Fruit fly (Drosophila melanogaster): ENCODE results near the gene CG3699.

The CG3699 gene

DNA sequence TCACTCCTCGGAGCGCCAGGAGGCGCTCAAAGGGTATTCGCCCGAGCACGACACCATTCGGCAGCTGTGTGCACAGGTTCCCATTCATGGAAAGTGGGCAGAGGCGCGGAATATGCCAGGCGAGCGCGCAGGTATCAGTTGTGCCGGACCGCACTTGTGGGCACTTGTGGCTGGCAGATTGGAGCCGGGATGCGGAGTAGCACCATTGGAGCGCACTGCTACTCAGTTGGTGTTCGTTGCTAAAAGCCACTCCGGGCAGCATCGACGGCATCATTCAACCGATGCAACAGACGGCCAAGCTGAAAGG lies 11.4 kb downstream of the CG3699 start:
- no peak for TF ChIP-seq Dll (optimal IDR thresholded peaks at IDR 0.05)
- TF ChIP-seq psq (optimal IDR thresholded peaks at IDR 0.05) = no peak

DNA sequence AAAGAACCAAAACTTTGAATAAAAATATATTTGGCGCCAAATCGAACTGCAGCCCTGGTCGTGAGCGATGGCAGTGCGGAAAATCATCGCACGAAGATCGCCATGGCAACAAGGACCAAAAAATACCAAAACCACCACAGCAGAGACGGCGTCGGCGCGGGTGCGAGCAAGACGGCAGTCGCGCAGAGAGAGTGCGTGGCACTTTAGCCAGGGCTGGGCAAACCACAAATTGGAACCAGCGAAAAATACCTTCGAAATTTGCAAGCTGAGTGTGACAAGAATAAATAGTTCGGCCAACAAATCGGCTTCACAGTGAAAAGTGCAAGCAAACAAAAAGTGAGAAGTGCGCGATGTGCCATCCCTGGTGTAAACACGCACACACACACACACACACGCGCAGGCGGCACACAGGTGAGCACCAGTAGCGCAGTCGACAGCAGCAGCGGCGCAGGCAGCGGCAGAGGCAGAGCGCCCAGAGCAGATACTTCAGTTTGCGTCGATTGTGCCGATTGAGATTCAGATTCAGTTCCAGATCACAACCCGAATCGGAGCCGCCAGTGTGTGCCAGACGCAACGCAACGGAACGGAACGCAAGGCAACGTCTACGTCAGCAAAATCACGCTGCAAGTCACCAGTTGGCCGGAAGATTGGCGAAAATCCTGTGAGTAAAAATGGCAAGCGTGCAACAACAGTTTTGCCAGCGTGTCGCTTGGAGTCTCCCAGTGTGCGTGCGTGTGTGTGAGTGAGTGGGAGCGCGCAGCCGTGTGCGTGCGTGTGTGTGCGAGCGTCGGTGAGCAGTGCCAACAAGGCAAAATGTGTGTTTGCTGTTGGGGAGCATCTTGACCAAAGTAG lies 12.0 kb downstream of the CG3699 start, which contains the start of gene TRAM:
TRAM (plus strand) TSS at position 184 of the 852 bp plus-strand sequence.
- TF ChIP-seq psq (optimal IDR thresholded peaks at IDR 0.05) (no peak), pan (optimal IDR thresholded peaks at IDR 0.05) (no peak), EcR (GFP tag; optimal IDR thresholded peaks at IDR 0.05) (no peak), CG8478 (optimal IDR thresholded peaks at IDR 0.05) (peak; percentile 4)

DNA sequence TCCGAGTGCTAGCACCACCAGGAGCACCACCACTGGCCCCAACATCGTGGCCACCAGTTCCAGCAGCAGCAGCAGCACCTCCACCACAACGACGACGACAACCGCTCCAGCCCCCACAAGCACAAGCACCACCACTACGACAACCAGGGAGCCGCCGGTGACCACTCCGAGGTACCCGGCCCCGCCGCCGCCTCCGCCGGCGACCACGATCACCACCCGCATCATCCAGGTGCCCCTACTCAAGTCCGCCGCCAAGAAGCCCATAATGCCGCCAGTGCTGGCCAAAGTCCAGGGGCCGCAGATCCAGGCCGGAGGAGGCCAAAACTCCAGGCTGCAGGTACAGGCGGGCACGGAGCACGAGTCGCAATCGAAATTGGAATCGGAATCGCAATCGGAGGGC lies 13.3 kb downstream of the CG3699 start:
- TF ChIP-seq pan (optimal IDR thresholded peaks at IDR 0.05) (no peak), usp (GFP tag; optimal IDR thresholded peaks at IDR 0.05) (no peak), Dll (optimal IDR thresholded peaks at IDR 0.05) (no peak), EcR (GFP tag; optimal IDR thresholded peaks at IDR 0.05) (no peak), psq (optimal IDR thresholded peaks at IDR 0.05) (no peak), CG8478 (optimal IDR thresholded peaks at IDR 0.05) (no peak)

DNA sequence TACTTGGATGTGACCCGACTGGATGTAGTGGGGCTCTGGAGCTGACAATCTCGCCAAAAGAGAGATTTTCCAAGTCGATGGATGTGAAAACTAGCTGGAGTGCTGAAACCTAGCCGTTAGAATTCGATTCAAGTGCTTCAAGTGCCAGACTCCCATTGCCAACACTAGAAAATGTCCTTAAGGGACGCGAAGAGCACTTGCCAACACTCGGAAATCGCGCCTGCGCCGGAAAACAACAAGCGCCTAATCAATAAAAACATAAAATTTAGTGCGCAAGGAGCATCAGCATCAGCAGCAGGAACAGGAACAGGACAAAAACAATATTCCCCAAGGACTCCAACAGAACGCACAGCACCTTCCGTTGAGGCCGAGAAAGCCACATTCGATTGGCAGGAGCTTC lies 14.4 kb downstream of the CG3699 start:
- TF ChIP-seq pan (optimal IDR thresholded peaks at IDR 0.05) = no peak

DNA sequence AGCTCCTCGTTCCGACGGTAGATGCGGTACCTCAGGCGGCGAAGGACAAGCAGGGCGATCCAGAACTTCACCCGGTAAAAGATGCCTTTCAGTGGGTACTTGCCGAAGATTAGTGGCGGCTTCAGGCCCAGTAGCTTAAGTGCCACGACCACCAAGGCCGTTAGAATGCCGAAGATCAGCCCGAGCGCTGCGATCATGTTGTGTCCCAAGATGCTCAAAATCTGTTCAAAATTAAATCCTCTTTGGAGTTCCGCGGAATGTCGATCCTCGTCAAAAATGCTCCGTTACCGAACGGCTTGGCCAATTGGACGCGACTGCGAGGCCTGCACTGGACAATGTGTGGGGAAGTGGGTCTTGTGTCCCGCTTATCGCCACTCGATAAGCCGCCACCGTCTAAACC lies 15.1 kb downstream of the CG3699 start, which contains the start of the genes CG32815 and CG3706:
CG32815 (plus strand) TSS at position 301 of the 400 bp plus-strand sequence.
CG3706 (minus strand) TSS at position 310 of the 400 bp plus-strand sequence.
- TF ChIP-seq CG8478 (optimal IDR thresholded peaks at IDR 0.05) = no peak
- no peak for TF ChIP-seq EcR (GFP tag; optimal IDR thresholded peaks at IDR 0.05)
- no peak for TF ChIP-seq psq (optimal IDR thresholded peaks at IDR 0.05)
- no peak for TF ChIP-seq pan (optimal IDR thresholded peaks at IDR 0.05)
- TF ChIP-seq usp (GFP tag; optimal IDR thresholded peaks at IDR 0.05) = no peak
- TF ChIP-seq Dll (optimal IDR thresholded peaks at IDR 0.05) = no peak

DNA sequence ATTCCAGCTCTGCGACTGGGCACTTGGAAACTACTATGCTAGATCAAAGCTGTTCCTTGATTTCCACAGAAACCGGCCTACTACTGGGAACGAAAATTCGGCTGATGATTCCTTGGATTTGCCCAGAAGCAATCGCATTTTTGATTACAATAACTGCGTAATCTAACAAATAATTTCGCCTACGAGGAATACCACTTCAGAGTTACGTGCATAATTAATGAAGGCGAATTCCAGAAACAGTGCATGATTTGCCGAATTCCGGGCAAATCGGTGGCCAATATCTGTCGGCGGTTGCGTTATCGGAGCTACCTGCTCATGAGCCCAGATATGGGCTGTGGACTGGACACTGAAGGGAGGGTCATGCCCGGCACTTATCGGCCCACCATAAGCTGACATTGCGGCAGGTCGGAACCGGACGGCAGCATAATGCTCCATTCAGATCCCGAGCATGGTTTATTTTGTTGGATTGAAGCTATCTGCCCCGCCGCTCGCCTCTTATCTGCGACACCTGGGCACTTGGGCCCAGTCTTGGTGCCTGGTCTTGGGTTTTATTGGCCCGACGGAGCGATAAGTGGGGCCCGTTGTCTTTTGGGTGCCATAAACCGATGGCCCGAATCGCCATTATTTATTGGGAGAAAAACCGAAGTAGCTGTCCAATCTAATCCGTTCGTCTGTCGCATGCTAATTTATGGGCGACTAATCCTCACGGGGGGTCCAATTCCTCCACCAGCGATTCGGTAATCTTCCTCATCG lies 17.1 kb downstream of the CG3699 start, which contains the start of gene CG3708:
CG3708 (minus strand) TSS at position 51 of the 753 bp plus-strand sequence.
- TF ChIP-seq Dll (optimal IDR thresholded peaks at IDR 0.05) = no peak
- no peak for TF ChIP-seq psq (optimal IDR thresholded peaks at IDR 0.05)
- TF ChIP-seq CG8478 (optimal IDR thresholded peaks at IDR 0.05) = no peak
- no peak for TF ChIP-seq EcR (GFP tag; optimal IDR thresholded peaks at IDR 0.05)
- no peak for TF ChIP-seq usp (GFP tag; optimal IDR thresholded peaks at IDR 0.05)
- TF ChIP-seq pan (optimal IDR thresholded peaks at IDR 0.05) = no peak

DNA sequence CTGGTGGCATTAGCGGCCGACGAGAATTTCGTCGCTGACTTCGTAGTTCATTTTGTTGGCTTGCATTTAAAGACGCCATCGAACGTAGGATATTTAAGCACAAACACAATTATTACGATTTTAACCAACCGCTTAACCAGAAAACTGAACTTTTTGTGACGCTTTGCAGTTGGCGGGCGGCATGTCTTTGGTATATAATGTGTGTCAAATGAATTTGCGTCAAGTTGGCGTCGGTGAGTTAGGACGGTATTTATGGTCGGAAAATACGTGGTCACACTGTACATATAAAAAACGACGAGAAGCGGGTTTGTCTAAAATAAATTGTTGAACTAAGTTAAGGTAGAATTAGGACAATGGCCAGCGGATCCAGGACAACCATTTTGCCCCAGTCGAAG lies 19.4 kb downstream of the CG3699 start, which contains the start of the genes CG43867 and MED22:
CG43867 (minus strand) TSS at position 113 of the 395 bp plus-strand sequence.
MED22 (plus strand) TSS at position 277 of the 395 bp plus-strand sequence.
- TF ChIP-seq Dll (optimal IDR thresholded peaks at IDR 0.05) (no peak), CG8478 (optimal IDR thresholded peaks at IDR 0.05) (no peak), usp (GFP tag; optimal IDR thresholded peaks at IDR 0.05) (no peak), psq (optimal IDR thresholded peaks at IDR 0.05) (no peak), EcR (GFP tag; optimal IDR thresholded peaks at IDR 0.05) (no peak), pan (optimal IDR thresholded peaks at IDR 0.05) (no peak)

DNA sequence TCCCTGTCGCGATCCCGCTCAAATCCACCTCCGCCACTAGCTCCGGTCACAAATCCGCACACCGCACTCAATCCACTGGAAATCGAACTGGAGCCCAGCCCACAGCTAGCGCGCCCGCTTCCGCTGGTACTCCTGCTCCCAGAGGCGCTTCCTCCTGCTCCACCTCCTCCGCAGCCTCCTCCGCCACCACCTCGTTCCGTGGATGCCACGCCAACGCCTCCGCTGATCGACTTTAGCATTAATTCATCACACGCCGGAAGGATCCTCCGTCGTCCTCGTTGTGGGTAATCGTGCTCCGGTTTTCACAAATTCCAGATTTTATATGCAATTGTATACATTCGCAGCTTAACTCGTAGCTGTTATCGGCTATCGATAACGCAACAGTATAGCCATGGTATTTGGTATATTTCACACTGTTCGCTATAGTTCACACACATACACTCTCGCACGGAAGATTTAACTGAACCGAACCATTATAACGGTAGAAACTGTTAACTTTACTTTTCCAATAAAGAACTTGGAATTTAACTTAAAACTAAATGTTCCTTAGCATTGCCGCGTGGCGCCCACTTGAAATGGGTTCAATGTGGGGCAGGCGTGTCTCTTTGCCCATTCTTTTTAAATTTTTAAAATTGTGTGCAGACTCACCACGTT lies 20.0 kb downstream of the CG3699 start, which contains the start of gene Lztr1:
Lztr1 (minus strand) TSS at position 374 of the 654 bp plus-strand sequence.
- TF ChIP-seq usp (GFP tag; optimal IDR thresholded peaks at IDR 0.05) = no peak
- TF ChIP-seq pan (optimal IDR thresholded peaks at IDR 0.05) = no peak

DNA sequence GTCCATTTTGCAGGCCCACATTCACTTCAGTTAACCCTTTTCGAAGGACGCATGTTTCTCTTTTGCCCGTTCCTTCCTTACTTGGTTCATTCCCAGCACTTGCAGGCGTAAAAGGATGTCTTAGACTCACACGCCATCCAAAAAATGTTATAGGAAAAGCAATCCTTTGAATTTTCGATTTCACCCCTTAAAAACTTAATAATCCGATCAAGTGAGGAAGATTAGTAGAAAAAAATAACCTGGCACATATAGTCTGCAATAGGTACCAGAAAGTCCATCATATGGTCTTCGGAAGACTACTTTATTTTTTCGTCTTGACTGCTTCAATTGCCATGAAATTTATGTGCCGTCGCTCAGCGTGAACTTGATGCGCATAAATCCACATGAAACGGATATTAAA lies 25.9 kb downstream of the CG3699 start:
- TF ChIP-seq usp (GFP tag; optimal IDR thresholded peaks at IDR 0.05) (no peak), pan (optimal IDR thresholded peaks at IDR 0.05) (no peak), psq (optimal IDR thresholded peaks at IDR 0.05) (no peak), EcR (GFP tag; optimal IDR thresholded peaks at IDR 0.05) (no peak), CG8478 (optimal IDR thresholded peaks at IDR 0.05) (no peak), Dll (optimal IDR thresholded peaks at IDR 0.05) (no peak)

DNA sequence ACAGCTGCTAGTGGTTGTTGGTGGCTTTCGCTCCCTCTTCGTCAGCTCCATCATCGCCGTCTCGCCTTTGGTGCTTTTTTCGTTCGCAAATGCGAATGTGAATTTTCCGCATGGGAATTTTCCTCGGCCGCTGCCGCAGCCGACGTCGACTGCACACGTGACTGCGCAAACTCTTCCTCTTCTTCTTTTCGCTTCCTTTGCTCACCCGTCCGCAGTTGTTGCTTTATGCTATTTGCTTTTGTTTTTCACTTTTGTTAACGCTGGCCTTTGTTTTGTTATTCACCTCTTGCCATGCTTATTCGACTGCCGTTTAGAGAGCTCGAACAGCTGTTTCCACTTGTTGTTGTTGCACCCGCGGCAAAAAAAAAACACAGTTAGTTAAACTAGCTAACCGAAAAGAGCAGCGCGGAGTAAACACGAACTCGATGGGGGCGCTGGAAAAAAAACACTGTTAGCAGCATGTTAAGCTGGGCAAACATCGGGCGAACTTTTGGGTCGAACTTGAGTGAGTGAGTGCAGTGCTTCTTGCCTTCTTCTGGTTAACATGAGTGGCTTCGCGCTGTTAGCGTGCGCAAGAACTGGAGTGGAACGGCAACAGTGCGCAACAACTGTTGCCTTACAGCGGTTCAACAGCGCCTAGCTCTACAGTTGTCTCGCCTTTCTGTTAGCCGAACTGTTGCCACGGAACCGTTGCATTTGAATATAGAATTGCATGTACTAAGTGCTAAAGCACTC lies 38.4 kb downstream of the CG3699 start:
- TF ChIP-seq pan (optimal IDR thresholded peaks at IDR 0.05) (no peak), Dll (optimal IDR thresholded peaks at IDR 0.05) (no peak)

DNA sequence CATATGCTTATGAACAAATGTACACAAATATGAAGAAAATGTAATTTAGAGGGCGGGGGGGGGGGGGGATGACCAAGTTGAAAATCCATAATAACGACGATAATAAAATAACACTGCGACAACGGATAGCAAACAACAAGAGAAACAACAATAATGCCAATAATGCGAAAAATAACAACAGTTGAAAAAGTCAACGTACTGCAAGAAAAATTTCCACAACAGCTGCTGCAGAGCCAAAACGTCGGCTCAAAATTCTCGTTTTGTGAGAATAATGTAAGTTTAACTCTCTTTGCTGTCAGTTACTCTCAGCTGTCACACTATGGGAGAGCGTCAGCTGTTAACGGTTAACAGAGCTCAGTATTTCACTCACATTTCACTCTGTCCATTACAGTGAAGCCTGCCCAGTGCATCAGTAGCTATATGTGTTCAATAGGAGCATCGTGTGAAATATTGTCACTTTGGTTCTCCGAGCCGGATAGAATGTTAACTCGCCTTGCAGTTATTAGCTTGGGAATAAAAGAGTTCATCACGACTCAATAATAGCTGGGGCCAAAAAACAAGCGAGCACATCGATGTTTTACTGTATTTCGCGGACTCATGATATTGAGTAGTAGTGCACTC lies 46.5 kb downstream of the CG3699 start:
- no peak for TF ChIP-seq pan (optimal IDR thresholded peaks at IDR 0.05)
- TF ChIP-seq psq (optimal IDR thresholded peaks at IDR 0.05) = no peak
- no peak for TF ChIP-seq Dll (optimal IDR thresholded peaks at IDR 0.05)
- no peak for TF ChIP-seq EcR (GFP tag; optimal IDR thresholded peaks at IDR 0.05)
- TF ChIP-seq usp (GFP tag; optimal IDR thresholded peaks at IDR 0.05) = no peak
- no peak for TF ChIP-seq CG8478 (optimal IDR thresholded peaks at IDR 0.05)

Measured in whole organism.